Worm (Caenorhabditis elegans): ENCODE results near the gene F56A11.5.

DNA sequence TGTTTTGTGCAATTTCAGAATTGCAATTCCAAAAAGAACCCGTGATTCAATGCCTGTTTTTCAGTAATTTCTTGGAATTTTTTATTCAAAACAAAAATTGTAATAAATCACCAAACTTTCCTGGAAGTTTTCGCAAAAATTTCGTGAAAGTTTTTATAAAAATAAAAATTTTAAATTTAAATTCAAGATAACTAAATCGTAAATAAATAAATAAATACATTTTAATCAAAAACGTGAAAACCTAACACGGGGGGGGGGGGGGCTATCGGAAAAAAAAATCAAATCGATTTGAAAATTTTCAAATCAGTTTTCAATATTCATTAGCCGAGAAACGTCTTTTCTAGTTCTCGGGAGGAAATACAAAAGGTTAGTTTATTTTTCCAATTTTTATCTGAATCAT lies 22.4 kb upstream of the F56A11.5 start, which contains the start of gene C18H7.4:
- TF ChIP-seq dao-5 (tag; optimal IDR thresholded peaks at IDR 0.05) = no peak
- no peak for TF ChIP-seq him-1 (tag; optimal IDR thresholded peaks at IDR 0.05)
- TF ChIP-seq W03F9.2 (tag; optimal IDR thresholded peaks at IDR 0.05) = no peak

Data from whole organism, L4/young adult.